Fruit fly (Drosophila melanogaster) whole organism, larva: ENCODE measurements around the gene dia.

Experiments used
- noc ChIP-seq: fragments of 200-800 bp; sonication (Bioruptor generic); optimal IDR thresholded peaks from 3 replicates; lab custom pipeline; 2019; ENCODE audit warnings: missing biosample characterization, mild to moderate bottlenecking, missing genetic modification characterization, moderate library complexity

The dia gene

DNA sequence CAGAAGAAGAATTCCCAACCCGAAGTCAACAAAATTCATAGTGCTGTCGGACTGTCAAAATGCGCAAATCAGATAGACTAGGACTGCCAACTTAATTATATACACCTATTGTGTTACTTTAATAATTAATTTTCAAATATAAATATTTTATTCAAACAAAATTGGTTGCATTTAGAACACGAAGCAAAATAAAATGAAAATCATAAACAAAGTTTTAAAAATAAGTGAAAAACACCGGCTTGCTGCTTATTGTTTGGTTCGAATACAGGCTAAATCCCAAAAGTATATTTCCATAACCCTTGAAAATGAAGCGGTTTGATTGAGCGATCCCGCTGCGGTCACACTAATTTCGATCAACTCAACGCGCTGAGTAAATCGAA is at the start of gene dia, which contains the start of gene Rhau:
Gene dia (plus strand): TSS at position 337 of the 380 bp plus-strand sequence.
Gene Rhau (minus strand): TSS at position 178 of the 380 bp plus-strand sequence.
- TF ChIP-seq noc (tag; lab: Kevin White, UChicago) = peak; percentile 9

DNA sequence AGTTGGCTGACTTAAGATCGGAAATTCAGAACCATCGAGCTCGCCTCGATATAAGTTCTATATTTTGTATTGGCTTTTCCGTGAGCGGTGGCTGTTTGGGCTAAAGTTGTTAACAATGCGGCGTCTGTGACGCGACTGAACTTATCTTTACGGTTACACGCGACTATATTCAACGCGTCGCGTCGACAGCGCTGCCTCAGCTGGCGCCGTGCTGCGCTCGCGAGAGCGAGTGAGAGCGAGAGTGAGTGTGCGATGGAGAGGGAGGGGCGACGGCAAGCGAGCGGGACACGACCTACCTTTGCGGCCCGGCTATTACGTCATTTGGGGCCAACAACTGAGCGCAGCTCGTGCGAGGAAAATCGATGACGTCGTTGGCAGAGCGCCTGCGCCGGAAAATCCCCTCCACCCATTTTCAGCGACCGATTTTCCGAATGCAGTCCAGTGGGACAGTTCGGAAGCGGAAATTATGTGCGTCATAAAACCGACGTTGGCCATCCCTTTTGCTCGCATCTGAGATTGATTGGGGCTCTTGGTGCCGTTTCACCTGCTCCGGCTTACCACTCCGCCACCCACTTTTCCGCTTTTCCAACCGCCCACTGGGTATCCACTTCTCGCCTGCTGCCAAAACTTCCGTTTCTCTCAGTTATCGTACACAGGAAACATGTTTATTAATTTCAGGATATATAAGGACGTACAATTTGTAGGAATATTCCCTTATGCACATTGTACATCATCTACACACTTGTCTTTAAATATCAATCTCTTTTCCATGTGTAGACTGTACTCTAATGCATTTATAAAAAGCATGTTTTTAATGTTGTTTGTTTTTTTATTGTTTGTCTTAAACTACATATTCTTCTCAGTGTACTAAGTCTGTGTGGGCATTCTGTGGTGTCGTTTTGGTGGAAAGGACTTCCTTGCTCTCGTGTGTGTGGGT is 43.2 kb upstream of the dia start, which contains the start of gene Hr38:
Gene Hr38 (minus strand): TSS at position 121 of the 937 bp plus-strand sequence.
- peak; percentile 13 for TF ChIP-seq noc (tag; lab: Kevin White, UChicago)

DNA sequence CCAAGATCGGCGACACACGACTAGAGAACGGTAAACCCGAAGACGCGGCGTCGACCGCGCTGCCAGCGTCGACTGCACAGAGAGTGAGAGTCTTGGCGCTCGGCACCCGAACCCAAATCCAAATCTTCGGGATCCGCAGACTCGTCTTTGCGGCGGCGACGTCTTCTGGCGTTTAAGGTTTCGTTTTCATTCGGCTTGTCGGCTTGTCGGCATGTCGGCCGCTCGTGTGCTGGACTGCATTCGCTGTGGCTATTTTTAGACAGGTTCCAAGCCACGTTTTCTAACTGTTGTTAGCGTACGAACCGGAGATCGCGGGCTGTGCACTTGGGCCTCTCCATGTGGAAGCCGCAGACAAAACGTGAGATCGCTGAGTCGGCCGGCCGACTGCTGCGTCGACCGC is 41.9 kb upstream of the dia start:
- no peak for TF ChIP-seq noc (tag; lab: Kevin White, UChicago)

DNA sequence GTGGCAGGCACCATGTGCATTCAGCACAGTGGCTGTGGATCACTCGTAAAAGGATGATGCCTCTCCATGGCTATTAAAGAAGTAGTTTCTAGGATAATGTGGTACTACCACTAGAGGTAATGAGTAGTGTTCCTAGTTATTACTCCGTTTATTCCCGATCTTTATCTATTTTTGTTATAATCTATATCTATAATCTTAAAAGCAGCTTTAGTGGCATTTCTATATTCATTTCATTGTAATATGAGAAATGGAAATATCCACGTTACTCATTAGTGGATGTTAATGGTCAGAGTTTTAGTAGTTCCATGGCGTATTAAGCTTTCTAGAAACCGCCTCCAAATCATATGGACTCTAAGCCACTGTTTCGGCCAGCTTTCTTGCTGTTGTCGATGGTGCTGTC is 41.2 kb upstream of the dia start:
- TF ChIP-seq noc (tag; lab: Kevin White, UChicago) = no peak

DNA sequence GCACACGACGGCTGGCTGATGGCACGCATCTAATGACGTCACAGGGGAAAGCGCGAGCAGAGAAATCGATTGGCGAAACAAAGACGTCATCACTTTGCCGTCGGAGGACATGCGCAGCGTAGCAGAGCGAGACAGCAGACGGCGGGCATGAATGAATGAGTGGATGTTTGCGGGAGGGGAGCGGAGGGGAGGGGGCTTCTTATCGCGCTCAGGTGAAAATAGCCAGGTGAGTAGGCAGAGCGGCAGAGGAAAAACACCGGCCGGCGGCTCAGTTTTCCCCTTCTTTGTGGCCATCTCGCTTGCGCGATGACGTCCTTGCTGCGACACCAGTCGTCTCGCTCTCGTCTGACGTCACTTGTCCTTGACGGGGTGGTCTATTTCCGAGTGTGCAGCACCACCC is 37.9 kb upstream of the dia start:
- TF ChIP-seq noc (tag; lab: Kevin White, UChicago) = no peak

DNA sequence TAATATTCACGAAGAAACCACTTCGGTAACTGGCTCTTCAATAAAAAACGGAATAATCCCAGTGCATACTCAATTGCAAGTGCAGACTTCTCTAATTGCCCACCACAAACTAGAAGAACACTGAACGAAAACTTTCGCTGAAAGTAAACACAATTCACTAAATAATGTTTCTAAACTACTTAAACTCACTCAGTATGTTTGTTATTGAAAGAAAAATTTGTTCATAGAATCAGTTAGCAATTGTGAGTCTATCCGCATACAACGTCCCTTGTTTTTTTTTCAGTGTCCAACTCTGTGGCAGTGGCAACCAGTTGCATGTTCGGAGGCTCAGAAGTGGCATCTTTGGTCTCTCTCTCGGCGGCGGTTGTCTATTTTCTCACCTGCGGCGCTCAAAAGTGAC is 36.5 kb upstream of the dia start:
- no peak for TF ChIP-seq noc (tag; lab: Kevin White, UChicago)

DNA sequence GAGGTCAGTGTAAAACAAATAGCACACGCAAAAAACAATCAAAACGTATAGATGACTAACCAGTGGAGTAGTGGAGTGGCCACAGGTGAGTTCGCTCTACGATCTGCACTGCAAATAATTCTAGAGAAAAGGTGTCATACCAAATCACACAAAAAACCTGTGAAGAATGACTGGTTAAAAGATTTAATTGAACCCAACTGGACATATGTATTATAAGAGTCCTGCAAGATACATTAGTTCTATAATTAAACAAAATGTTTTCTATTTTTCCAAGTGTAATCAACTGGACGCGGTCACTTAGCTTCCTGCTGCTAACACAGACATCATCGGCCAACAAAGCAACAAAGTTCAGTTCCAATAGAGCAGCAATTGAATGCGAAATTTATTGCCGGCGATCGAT is 33.9 kb upstream of the dia start:
- TF ChIP-seq noc (tag; lab: Kevin White, UChicago) = no peak

DNA sequence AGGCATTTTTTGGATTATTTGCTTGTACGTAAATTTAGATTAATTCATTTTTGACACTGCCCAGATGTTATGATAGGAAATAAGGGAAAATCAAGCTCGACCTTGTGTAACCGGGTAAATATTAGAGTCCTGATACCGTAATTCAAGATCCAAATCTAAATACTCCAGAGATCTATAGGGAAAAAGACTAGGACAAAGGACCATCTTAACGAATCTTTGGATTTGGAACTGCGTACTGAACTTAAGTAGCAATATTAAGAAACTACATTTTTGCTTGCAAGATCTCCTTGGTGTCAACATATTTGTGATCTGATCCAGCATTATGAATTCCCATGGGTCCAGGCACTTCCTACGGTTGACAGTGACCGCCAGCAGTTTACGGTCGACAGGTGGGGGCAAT is 31.5 kb upstream of the dia start, which contains the start of gene CG9316:
Gene CG9316 (minus strand): TSS at position 101 of the 400 bp plus-strand sequence.
- no peak for TF ChIP-seq noc (tag; lab: Kevin White, UChicago)

DNA sequence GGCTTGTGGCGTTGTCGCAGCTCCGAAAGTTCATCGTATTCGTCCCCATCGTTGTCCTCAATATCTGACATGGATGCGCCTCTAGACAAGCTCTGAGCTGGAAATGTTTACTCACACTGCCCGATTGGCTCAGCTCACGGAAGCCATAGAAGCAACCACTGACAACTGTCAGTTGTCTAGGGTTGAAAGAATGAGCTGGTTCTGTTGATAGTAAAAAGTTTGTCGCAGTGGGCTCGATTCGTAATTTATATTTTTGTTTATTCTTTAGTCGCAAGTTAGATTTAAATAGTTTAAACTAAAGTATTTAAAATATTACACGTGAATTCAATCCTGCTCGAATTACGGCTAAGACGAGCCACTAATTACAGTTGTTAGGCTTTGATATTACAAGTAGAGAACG is 27.8 kb upstream of the dia start, which contains the start of gene CarT:
Gene CarT (minus strand): TSS at position 101 of the 400 bp plus-strand sequence.
- no peak for TF ChIP-seq noc (tag; lab: Kevin White, UChicago)

DNA sequence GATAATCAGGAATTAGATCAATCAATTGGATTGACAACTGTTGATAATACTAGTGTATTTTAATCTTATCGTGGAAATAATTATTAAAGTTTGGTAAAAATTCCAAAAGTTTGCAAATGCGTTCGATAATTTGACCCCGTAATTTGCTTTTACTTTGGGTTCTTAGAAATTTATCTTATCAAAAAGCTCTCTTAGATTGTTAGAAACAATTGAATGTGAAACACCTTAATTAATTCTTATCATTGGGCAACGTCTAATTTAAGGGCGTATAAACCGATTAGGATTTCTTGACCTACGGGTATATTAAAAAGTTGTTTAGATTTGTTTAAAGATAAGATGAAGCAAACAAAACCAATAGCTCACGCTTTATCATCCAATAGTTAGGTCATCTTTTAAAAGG is 24.9 kb upstream of the dia start:
- TF ChIP-seq noc (tag; lab: Kevin White, UChicago) = no peak

DNA sequence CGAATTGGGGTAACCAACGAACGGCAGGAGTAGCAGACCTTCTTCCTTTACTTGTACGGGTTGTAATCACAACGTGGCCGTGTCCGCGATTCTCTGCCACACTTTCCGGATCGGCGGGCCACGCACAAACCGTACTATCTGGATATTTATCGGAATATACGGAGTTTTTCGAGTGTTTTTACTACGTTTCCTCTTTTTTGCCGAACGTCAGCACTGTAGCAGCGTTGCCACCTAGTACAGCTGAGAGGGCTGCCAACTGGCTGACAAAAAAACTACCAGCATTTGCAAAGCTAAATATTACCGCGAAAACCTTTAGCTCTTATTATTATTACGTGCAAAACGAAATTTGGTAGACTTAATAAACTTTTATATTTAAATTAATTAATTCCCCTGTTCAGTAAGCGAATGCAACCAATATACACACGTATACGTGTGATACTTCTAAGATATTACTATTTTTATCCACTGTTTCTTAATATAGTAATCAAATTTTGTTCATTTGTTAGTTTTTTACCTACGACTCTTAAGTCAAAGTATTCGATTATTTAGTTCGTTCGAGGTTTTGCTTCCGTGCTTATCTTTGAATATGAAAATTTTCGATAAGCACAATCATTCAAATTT is 23.8 kb upstream of the dia start, which contains the start of gene TM9SF2:
Gene TM9SF2 (minus strand): TSS at position 244 of the 621 bp plus-strand sequence.
- TF ChIP-seq noc (tag; lab: Kevin White, UChicago) = no peak

DNA sequence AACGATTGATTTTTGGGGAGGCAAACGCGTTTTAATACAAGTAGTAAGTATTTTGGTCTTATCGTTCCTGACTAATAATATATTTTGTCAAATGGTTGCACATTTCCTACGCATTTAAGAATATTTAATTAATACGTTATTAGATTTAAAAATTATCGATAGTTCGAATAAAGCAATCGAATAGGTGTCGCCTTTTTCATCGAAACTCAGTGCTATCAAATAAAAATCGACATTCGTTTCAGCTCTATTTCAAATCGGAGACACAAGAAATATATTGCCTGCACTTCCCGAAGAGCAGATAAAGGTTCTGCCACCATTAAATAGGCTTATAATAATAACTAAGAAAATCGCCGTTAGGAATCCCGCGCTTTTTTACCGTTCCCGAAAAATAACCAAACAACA is 23.3 kb upstream of the dia start:
- TF ChIP-seq noc (tag; lab: Kevin White, UChicago) = no peak

DNA sequence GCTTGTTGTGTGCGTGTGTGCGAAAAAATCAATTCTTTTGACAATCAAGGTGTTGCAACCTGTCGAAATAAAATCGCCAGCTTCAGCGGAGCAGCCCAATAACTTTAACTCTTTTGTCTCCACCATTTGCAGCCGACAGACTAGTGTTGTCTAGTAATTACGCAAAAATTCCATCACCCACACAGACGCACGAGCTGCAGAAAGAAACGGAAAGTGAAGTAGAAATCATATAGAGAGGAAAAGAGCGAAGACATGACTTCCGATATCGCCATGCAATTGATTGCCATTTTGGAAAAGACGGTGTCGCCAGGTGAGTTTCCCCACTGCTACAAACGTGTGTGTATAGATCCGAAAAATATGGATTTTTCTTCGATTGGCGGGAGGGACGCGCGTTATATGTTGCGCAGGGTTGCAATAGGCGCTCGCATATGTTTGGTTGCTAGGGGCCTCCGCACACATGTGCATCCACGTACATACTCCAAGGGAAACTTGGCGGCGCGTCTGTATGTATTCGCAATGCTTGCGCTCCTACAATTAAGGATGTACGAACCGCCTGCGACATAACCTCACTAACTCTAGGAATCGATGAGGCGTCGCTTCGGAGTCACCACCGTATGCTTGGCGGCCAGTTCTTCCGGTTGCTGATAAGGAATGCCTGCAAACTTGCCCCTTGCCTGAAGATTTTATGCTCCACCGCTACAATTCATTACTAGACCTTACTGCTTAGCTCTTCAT is 22.7 kb upstream of the dia start:
- TF ChIP-seq noc (tag; lab: Kevin White, UChicago) = no peak

DNA sequence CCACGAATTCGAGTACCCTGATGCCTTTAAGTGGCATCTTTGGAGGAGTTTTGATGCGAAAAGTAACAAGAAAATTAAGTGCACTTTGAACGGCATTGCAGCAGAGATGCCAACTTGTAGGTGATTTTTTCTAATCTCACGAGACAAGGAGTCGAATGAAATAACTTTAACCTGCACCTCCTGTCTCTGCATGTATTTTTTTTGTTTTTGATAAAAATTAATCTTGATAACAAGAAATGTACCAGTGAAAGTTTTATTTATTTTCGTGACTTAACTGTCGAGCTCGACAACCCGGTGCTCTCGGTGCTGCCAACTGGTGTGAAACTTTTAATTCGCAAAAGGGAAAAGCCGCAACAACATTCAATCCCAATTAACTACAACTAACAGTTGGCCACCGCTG is 5.8 kb upstream of the dia start, which contains the start of the genes Amacr and Ns4:
Gene Amacr (minus strand): TSS at position 182 of the 400 bp plus-strand sequence.
Gene Ns4 (plus strand): TSS at position 317 of the 400 bp plus-strand sequence.
- TF ChIP-seq noc (tag; lab: Kevin White, UChicago) = peak; percentile 67

DNA sequence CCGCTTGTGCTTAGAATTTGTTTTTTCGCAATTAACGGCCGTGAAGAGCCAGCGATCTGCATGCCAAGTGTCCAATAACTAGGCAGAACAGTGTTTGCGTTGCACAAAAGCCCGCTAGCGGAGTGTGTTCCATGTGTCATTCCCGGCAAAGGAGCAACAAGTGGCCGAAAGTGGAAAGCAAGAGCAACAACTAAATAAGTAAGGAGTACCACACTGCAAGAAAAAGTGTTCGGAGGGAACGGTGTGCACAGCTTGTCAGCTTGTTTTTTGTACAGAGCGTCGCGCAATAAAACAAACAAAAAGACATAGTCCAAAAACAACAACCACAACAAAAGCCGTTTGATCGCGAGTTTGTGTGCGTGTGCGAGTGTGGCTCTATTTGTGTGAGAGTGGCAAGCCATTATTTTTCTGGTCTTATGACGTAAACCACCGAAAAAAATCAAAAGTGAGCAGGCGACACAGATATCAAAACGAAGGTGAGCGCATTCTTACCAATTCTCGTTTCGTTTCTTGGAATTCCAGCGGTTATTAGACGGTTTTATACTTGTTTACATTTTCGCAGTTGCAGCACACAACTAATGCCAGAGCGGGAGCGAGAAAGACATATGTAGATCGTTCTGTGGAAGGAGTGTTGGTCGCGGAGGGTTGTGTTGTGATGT is 373 bp downstream of the dia start:
- peak; percentile 19 for TF ChIP-seq noc (tag; lab: Kevin White, UChicago)
